Worm (Caenorhabditis elegans): ENCODE measurements around the gene R11D1.10.

Gene R11D1.10

DNA sequence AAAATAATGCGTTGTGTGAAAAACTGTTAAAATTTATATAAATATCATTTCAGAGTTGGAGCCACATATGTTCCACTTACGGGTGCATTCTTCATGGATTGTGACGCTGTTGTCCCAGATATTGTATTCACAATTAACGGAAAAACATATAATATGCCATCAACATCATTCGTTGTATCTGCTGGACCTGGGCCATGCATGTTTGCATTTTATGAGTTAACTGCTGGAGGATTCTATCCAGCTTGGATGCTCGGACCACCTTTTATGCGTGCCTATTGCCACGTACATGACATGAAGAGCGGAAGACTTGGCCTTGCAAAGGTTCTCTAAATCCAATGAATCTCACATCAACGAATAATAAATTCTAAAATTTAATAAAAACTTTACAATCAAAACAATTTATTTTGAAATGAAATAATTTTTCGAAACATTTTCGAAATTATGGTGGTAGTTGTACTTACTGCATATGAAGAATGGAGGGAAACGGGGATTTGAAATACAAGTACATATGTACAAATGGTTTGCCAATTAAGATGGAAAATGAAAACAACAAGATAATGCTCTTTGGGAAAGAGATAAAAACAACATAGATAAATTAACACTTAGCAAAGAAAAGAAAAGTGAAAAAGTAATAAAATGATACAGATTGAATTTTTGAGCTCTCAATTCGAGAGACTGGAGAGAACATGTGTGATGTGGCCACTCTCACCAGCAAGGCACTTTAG is 14.6 kb downstream of the R11D1.10 start:
- no peak for TF ChIP-seq zag-1 (tag; optimal IDR thresholded peaks at IDR 0.05)
- TF ChIP-seq blmp-1 (tag; optimal IDR thresholded peaks at IDR 0.05; ENCODE audit: insufficient read depth): no peak
- no peak for TF ChIP-seq crh-2 (tag; optimal IDR thresholded peaks at IDR 0.05)
- no peak for TF ChIP-seq C34F6.9 (tag; optimal IDR thresholded peaks at IDR 0.05)
- TF ChIP-seq lin-11 (tag; optimal IDR thresholded peaks at IDR 0.05): no peak
- no peak for TF ChIP-seq sma-3 (GFP tag; optimal IDR thresholded peaks at IDR 0.05)
- TF ChIP-seq F13H6.1 (tag; optimal IDR thresholded peaks at IDR 0.05): no peak
- no peak for TF ChIP-seq ama-1 (optimal IDR thresholded peaks at IDR 0.05)
- TF ChIP-seq nhr-129 (tag; optimal IDR thresholded peaks at IDR 0.05): no peak
- no peak for TF ChIP-seq nhr-21 (tag; optimal IDR thresholded peaks at IDR 0.05)
- no peak for TF ChIP-seq nhr-6 (tag; optimal IDR thresholded peaks at IDR 0.05)
- TF ChIP-seq ceh-82 (tag; optimal IDR thresholded peaks at IDR 0.05): no peak

DNA sequence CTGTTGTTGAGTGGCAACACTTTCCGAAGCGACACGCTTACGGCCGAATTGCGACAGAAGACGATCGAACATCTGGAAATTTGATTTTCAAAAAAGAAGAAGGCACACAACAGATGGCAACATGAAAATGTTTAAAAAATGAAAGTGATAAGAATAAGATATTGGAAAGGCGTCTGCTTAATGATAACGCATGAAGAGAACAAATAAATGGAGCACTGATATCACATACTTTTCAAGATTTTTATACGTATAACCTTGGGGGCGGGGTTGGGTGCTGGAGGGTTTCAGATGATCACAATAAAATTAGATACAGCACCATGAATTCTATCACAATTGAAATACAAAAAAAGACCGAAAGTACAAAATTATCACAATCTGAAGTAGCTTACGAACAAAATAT is 15.7 kb downstream of the R11D1.10 start, which contains the start of gene C15C8.7:
C15C8.7 (minus strand) TSS at position 72 of the 400 bp plus-strand sequence.
- no peak for TF ChIP-seq snpc-4 (tag; optimal IDR thresholded peaks at IDR 0.05)
- TF ChIP-seq ztf-1 (GFP tag; conservative IDR thresholded peaks at IDR 0.05): no peak
- TF ChIP-seq fos-1 (tag; optimal IDR thresholded peaks at IDR 0.05): peak; percentile 63
- TF ChIP-seq unc-39 (tag; optimal IDR thresholded peaks at IDR 0.05): no peak
- TF ChIP-seq R02D3.7 (tag; optimal IDR thresholded peaks at IDR 0.05): no peak
- no peak for TF ChIP-seq ZK546.5 (tag; optimal IDR thresholded peaks at IDR 0.05)
- peak; percentile 6 for TF ChIP-seq F13H6.1 (tag; optimal IDR thresholded peaks at IDR 0.05)
- TF ChIP-seq ceh-82 (tag; optimal IDR thresholded peaks at IDR 0.05): no peak

DNA sequence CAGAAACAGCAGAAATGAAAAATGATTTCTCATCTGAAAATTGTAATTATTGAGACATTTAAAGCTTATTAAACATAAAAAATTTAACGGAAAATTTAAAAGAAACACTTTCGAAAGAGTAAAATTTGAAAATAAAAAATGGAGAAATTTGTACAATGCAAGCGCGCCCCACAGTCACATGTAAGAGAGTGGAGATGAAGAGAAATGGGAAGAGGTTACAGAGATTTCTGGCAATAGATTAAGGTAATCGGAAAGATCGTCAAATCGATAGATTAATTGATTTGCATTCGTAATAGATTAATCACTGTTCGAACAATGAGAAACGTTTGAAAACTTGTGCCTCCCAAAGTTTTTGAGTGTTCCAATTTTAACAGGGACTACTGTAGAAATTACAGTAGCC is 18.1 kb downstream of the R11D1.10 start, which contains the start of gene C15C8.4:
C15C8.4 (minus strand) TSS at position 33 of the 400 bp plus-strand sequence.
- TF ChIP-seq lsy-2 (tag; optimal IDR thresholded peaks at IDR 0.05): no peak
- no peak for TF ChIP-seq unc-55 (GFP tag; optimal IDR thresholded peaks at IDR 0.05)
- TF ChIP-seq unc-39 (tag; optimal IDR thresholded peaks at IDR 0.05): no peak
- TF ChIP-seq alr-1 (tag; optimal IDR thresholded peaks at IDR 0.05): no peak
- no peak for TF ChIP-seq R02D3.7 (tag; optimal IDR thresholded peaks at IDR 0.05)
- no peak for TF ChIP-seq C34F6.9 (tag; optimal IDR thresholded peaks at IDR 0.05)
- no peak for TF ChIP-seq blmp-1 (tag; optimal IDR thresholded peaks at IDR 0.05; ENCODE audit: insufficient read depth)
- TF ChIP-seq peb-1 (tag; optimal IDR thresholded peaks at IDR 0.05): no peak
- no peak for TF ChIP-seq elt-3 (tag; optimal IDR thresholded peaks at IDR 0.05)
- no peak for TF ChIP-seq nhr-21 (tag; optimal IDR thresholded peaks at IDR 0.05)
- TF ChIP-seq snpc-4 (tag; optimal IDR thresholded peaks at IDR 0.05): no peak
- no peak for TF ChIP-seq sma-9 (GFP tag; optimal IDR thresholded peaks at IDR 0.05)
- TF ChIP-seq sma-9 (tag; optimal IDR thresholded peaks at IDR 0.05): no peak

DNA sequence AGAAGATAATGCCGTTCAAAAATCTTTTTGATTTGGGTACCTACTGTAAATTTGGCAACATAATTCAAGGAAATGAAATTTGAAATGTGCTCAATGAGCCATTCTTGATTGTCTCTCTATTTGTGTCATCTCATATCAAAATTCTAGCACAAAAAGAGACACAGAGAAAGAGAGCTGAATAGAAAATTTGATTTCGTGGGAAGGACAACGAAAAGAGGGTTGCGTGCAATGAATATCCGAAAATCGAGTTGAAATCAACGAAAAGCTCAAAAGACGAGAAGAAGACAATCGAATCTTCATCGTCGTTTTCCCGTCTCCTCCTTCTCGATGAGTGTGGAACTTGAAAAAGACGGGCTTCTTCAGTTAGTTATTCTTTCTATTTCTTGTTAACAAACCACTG is 18.5 kb downstream of the R11D1.10 start, which contains the start of gene C15C8.5:
C15C8.5 (plus strand) TSS at position 152 of the 400 bp plus-strand sequence.
- TF ChIP-seq lin-39 (tag; optimal IDR thresholded peaks at IDR 0.05) (no peak), C34F6.9 (tag; optimal IDR thresholded peaks at IDR 0.05) (no peak), nhr-21 (tag; optimal IDR thresholded peaks at IDR 0.05) (no peak), ZK546.5 (tag; optimal IDR thresholded peaks at IDR 0.05) (no peak), peb-1 (tag; optimal IDR thresholded peaks at IDR 0.05) (no peak), lsy-2 (tag; optimal IDR thresholded peaks at IDR 0.05) (no peak), ztf-4 (tag; optimal IDR thresholded peaks at IDR 0.05) (no peak), blmp-1 (tag; optimal IDR thresholded peaks at IDR 0.05; ENCODE audit: insufficient read depth) (no peak), F13H6.1 (tag; optimal IDR thresholded peaks at IDR 0.05) (no peak), nhr-6 (tag; optimal IDR thresholded peaks at IDR 0.05) (no peak)

DNA sequence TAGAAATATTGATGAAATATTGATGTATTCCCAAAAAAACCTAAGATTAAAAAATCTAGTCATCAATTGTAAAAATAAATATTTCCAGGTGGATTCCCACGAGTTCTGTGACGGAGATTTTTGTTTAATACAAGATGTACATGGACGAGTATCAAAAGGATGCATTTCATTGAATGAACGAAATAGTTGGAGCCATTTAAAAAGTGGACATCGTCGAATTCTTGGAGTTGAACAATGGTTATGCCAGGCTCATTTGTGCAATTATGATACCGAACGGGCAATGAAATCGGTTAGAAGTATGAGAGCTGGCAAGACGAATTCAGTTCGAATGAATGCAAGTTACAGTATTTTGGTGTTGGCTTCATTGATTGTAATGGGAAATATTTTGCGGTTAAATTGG is 20.2 kb downstream of the R11D1.10 start:
- no peak for TF ChIP-seq sma-3 (GFP tag; optimal IDR thresholded peaks at IDR 0.05)

DNA sequence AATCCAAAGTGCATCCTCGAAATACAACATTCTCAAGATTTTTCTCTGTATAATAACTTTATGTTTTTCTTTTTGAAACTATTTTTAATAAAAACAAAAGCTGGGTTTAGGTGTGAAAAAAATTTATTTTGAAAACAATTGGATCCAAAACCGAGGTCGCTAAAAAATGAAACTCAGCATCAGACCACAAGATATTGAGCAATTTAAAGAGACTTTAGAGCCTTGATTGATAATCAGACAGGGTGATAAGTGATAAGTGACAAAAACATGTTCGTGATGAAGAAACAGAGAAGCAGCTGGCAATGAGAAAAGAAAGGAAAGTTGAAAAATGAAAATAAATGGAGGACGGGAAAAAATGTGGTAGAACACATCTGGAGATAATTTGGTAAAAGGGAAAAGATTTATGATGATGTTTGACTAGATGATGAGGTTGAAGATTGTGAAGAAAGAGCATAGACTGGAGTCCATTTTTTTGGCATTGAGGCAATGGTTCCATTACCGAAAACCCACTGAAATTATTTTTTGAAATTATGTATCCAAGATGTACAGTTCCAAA is 22.3 kb downstream of the R11D1.10 start, which contains the start of gene C15C8.6:
C15C8.6 (minus strand) TSS at position 51 of the 556 bp plus-strand sequence.
- TF ChIP-seq ztf-4 (tag; optimal IDR thresholded peaks at IDR 0.05) (no peak), unc-55 (GFP tag; optimal IDR thresholded peaks at IDR 0.05) (no peak), mdl-1 (tag; optimal IDR thresholded peaks at IDR 0.05) (no peak), C34F6.9 (tag; optimal IDR thresholded peaks at IDR 0.05) (no peak), nhr-10 (tag; optimal IDR thresholded peaks at IDR 0.05) (no peak), unc-62 (GFP tag; optimal IDR thresholded peaks at IDR 0.05) (no peak), blmp-1 (tag; optimal IDR thresholded peaks at IDR 0.05; ENCODE audit: insufficient read depth) (no peak), lin-11 (tag; optimal IDR thresholded peaks at IDR 0.05) (no peak), elt-1 (tag; optimal IDR thresholded peaks at IDR 0.05) (no peak), elt-3 (tag; optimal IDR thresholded peaks at IDR 0.05) (no peak), nhr-25 (tag; optimal IDR thresholded peaks at IDR 0.05) (no peak), peb-1 (tag; optimal IDR thresholded peaks at IDR 0.05) (no peak), lin-39 (tag; optimal IDR thresholded peaks at IDR 0.05) (no peak), nhr-23 (tag; optimal IDR thresholded peaks at IDR 0.05) (no peak), nhr-6 (tag; optimal IDR thresholded peaks at IDR 0.05) (no peak)
